Fruit fly (Drosophila melanogaster) whole organism, embryonic: ENCODE results near the gene CG15894.

Source experiments
- Atf6 ChIP-seq: fragments of 200-800 bp; sonication (Bioruptor generic); IDR thresholded peaks from 2 replicates; pipeline ENCODE4 v1.3.6; 2022; ENCODE audit warnings: missing biosample characterization, missing genetic modification characterization
- Bteb2 ChIP-seq: fragments of 200-800 bp; sonication (Bioruptor generic); optimal IDR thresholded peaks from 2 replicates; lab custom pipeline; 2016; ENCODE audit warnings: missing biosample characterization, missing genetic modification characterization
- CG10462 ChIP-seq: fragments of 200-800 bp; sonication (Bioruptor generic); optimal IDR thresholded peaks from 2 replicates; lab custom pipeline; 2016; ENCODE audit warnings: missing biosample characterization, missing genetic modification characterization
- CG11247 ChIP-seq: fragments of 200-800 bp; sonication (Bioruptor generic); IDR thresholded peaks from 2 replicates; pipeline ENCODE4 v1.3.6; 2022; ENCODE audit warnings: missing biosample characterization, missing genetic modification characterization
- CG12155 ChIP-seq: fragments of 200-800 bp; sonication (Bioruptor generic); optimal IDR thresholded peaks from 3 replicates; lab custom pipeline; 2016; ENCODE audit warnings: missing biosample characterization, missing genetic modification characterization
- CG12942 ChIP-seq: fragments of 200-800 bp; sonication (Bioruptor generic); optimal IDR thresholded peaks from 3 replicates; lab custom pipeline; 2016; ENCODE audit warnings: missing biosample characterization, missing genetic modification characterization
- CG13123 ChIP-seq: fragments of 200-800 bp; sonication (Bioruptor generic); optimal IDR thresholded peaks from 2 replicates; lab custom pipeline; 2016; ENCODE audit warnings: missing biosample characterization, missing genetic modification characterization
- CG13287 ChIP-seq: fragments of 200-800 bp; sonication (Bioruptor generic); IDR thresholded peaks from 2 replicates; pipeline ENCODE4 v1.3.6; 2022; ENCODE audit warnings: missing biosample characterization, missing genetic modification characterization; ENCODE audit not compliant: partially characterized antibody
- CG13624 ChIP-seq: fragments of 200-800 bp; sonication (Bioruptor generic); optimal IDR thresholded peaks from 2 replicates; lab custom pipeline; 2016; ENCODE audit warnings: missing biosample characterization, missing genetic modification characterization
- CG14050 ChIP-seq: fragments of 200-800 bp; sonication (Bioruptor generic); IDR thresholded peaks from 3 replicates; pipeline ENCODE4 v1.3.6; 2022; ENCODE audit warnings: missing biosample characterization, missing genetic modification characterization
- CG14441 ChIP-seq: fragments of 200-800 bp; sonication (Bioruptor generic); IDR thresholded peaks from 2 replicates; pipeline ENCODE4 v1.3.6; 2022; ENCODE audit warnings: missing biosample characterization, missing genetic modification characterization
- CG1529 ChIP-seq: fragments of 200-800 bp; sonication (Bioruptor generic); optimal IDR thresholded peaks from 3 replicates; lab custom pipeline; 2018; ENCODE audit warnings: missing biosample characterization, missing genetic modification characterization
- CG1603 ChIP-seq: fragments of 200-800 bp; sonication (Bioruptor generic); optimal IDR thresholded peaks from 2 replicates; lab custom pipeline; 2019; ENCODE audit warnings: missing biosample characterization, mild to moderate bottlenecking, missing genetic modification characterization, moderate library complexity
- CG16813 ChIP-seq: fragments of 200-800 bp; sonication (Bioruptor generic); IDR thresholded peaks from 3 replicates; pipeline ENCODE4 v1.3.6; 2022; ENCODE audit warnings: missing biosample characterization, missing genetic modification characterization; ENCODE audit not compliant: partially characterized antibody
- CG17328 ChIP-seq: fragments of 200-800 bp; sonication (Bioruptor generic); IDR thresholded peaks from 2 replicates; pipeline ENCODE4 v1.3.6; 2022; ENCODE audit warnings: missing biosample characterization, missing genetic modification characterization
- CG17612 ChIP-seq: fragments of 200-800 bp; sonication (Bioruptor generic); IDR thresholded peaks from 2 replicates; pipeline ENCODE4 v1.3.6; 2022; ENCODE audit warnings: missing biosample characterization, missing genetic modification characterization
- CG1792 ChIP-seq: fragments of 200-800 bp; sonication (Bioruptor generic); optimal IDR thresholded peaks from 2 replicates; lab custom pipeline; 2016; ENCODE audit warnings: missing biosample characterization, missing genetic modification characterization
- CG31224 ChIP-seq: fragments of 200-800 bp; sonication (Bioruptor generic); IDR thresholded peaks from 2 replicates; pipeline ENCODE4 v1.3.6; 2022; ENCODE audit warnings: missing biosample characterization, missing genetic modification characterization
- CG32532 ChIP-seq: fragments of 200-800 bp; sonication (Bioruptor generic); IDR thresholded peaks from 2 replicates; pipeline ENCODE4 v1.3.6; 2022; ENCODE audit warnings: missing biosample characterization, missing genetic modification characterization
- CG32767 ChIP-seq: fragments of 200-800 bp; sonication (Bioruptor generic); IDR thresholded peaks from 2 replicates; pipeline ENCODE4 v1.3.6; 2022; ENCODE audit warnings: missing biosample characterization, missing genetic modification characterization
- CG42726 ChIP-seq: fragments of 200-800 bp; sonication (Bioruptor generic); IDR thresholded peaks from 2 replicates; pipeline ENCODE4 v1.3.6; 2022; ENCODE audit warnings: missing biosample characterization, missing genetic modification characterization; ENCODE audit not compliant: partially characterized antibody
- CG4707 ChIP-seq: fragments of 200-800 bp; sonication (Bioruptor generic); optimal IDR thresholded peaks from 2 replicates; lab custom pipeline; 2018; ENCODE audit warnings: missing biosample characterization, mild to moderate bottlenecking, missing genetic modification characterization, moderate library complexity
- CG4854 ChIP-seq: fragments of 200-800 bp; sonication (Bioruptor generic); optimal IDR thresholded peaks from 2 replicates; lab custom pipeline; 2016; ENCODE audit warnings: missing biosample characterization, missing genetic modification characterization, inconsistent platforms
- CG6689 ChIP-seq: fragments of 200-800 bp; sonication (Bioruptor generic); IDR thresholded peaks from 2 replicates; pipeline ENCODE4 v1.3.6; 2022; ENCODE audit warnings: missing biosample characterization, missing genetic modification characterization
- CG9817 ChIP-seq: fragments of 200-800 bp; sonication (Bioruptor generic); optimal IDR thresholded peaks from 2 replicates; lab custom pipeline; 2018; ENCODE audit warnings: missing biosample characterization, mild to moderate bottlenecking, missing genetic modification characterization, moderate library complexity
- D19A ChIP-seq: fragments of 200-800 bp; optimal IDR thresholded peaks from 3 replicates; lab custom pipeline; 2019; ENCODE audit warnings: missing biosample characterization, mild to moderate bottlenecking, missing genetic modification characterization, moderate library complexity
- Doc3 ChIP-seq: fragments of 200-800 bp; sonication (Bioruptor generic); IDR thresholded peaks from 3 replicates; pipeline ENCODE4 v1.3.6; 2022; ENCODE audit warnings: missing biosample characterization, missing genetic modification characterization; ENCODE audit not compliant: partially characterized antibody
- Ets97D ChIP-seq: fragments of 200-800 bp; sonication (Bioruptor generic); optimal IDR thresholded peaks from 3 replicates; lab custom pipeline; 2016; ENCODE audit warnings: missing biosample characterization, missing genetic modification characterization
- Jarid2 ChIP-seq: fragments of 200-800 bp; sonication (Bioruptor generic); optimal IDR thresholded peaks from 3 replicates; lab custom pipeline; 2017; ENCODE audit warnings: mild to moderate bottlenecking, missing biosample characterization, missing genetic modification reagents, missing genetic modification characterization
- Med ChIP-seq: fragments of 200-800 bp; sonication (Bioruptor generic); peaks from one replicate; lab custom pipeline; 2016; ENCODE audit warnings: missing biosample characterization, missing genetic modification characterization, mild to moderate bottlenecking, inconsistent platforms, moderate library complexity
- Mes4 ChIP-seq: fragments of 200-800 bp; sonication (Bioruptor generic); optimal IDR thresholded peaks from 2 replicates; lab custom pipeline; 2016; ENCODE audit warnings: missing biosample characterization, missing genetic modification characterization
- Nf-YB ChIP-seq: fragments of 200-800 bp; sonication (Bioruptor generic); optimal IDR thresholded peaks from 3 replicates; lab custom pipeline; 2019; ENCODE audit warnings: missing biosample characterization, mild to moderate bottlenecking, missing genetic modification characterization, moderate library complexity
- Scr ChIP-seq: fragments of 200-800 bp; sonication (Bioruptor generic); IDR thresholded peaks from 2 replicates; pipeline ENCODE4 v1.3.6; 2022; ENCODE audit warnings: missing biosample characterization, missing genetic modification characterization; ENCODE audit not compliant: partially characterized antibody
- YL-1 ChIP-seq: fragments of 200-800 bp; sonication (Bioruptor generic); optimal IDR thresholded peaks from 3 replicates; lab custom pipeline; 2017; ENCODE audit warnings: missing biosample characterization, mild to moderate bottlenecking, missing genetic modification characterization
- chif ChIP-seq, 2 experiments: fragments of 200-800 bp; sonication (Bioruptor generic); optimal IDR thresholded peaks; 3 replicates each; lab custom pipeline; 2016; ENCODE audit warnings: missing biosample characterization in 2 of 2, missing genetic modification characterization in 2 of 2
- chm ChIP-seq: fragments of 200-800 bp; sonication (Bioruptor generic); IDR thresholded peaks from 2 replicates; pipeline ENCODE4 v1.3.6; 2022; ENCODE audit warnings: missing biosample characterization, missing genetic modification characterization
- disco-r ChIP-seq: fragments of 200-800 bp; sonication (Bioruptor generic); optimal IDR thresholded peaks from 2 replicates; lab custom pipeline; 2016; ENCODE audit warnings: missing biosample characterization, missing genetic modification characterization
- fu2 ChIP-seq: fragments of 200-800 bp; sonication (Bioruptor generic); optimal IDR thresholded peaks from 2 replicates; lab custom pipeline; 2016; ENCODE audit warnings: missing biosample characterization, missing genetic modification characterization
- gcm ChIP-seq: fragments of 200-800 bp; sonication (Bioruptor generic); optimal IDR thresholded peaks from 2 replicates; lab custom pipeline; 2019; ENCODE audit warnings: missing biosample characterization, mild to moderate bottlenecking, missing genetic modification characterization, moderate library complexity
- h ChIP-seq: fragments of >200 bp; optimal IDR thresholded peaks from 2 replicates; lab custom pipeline; 2017
- jigr1 ChIP-seq: fragments of 200-800 bp; sonication (Bioruptor generic); IDR thresholded peaks from 3 replicates; pipeline ENCODE4 v1.3.6; 2022; ENCODE audit warnings: missing biosample characterization, missing genetic modification characterization
- mam ChIP-seq: fragments of 200-800 bp; sonication (Bioruptor generic); optimal IDR thresholded peaks from 3 replicates; lab custom pipeline; 2016; ENCODE audit warnings: missing biosample characterization, missing genetic modification characterization
- nerfin-2 ChIP-seq: fragments of 200-800 bp; sonication (Bioruptor generic); IDR thresholded peaks from 2 replicates; pipeline ENCODE4 v1.3.6; 2022; ENCODE audit warnings: missing biosample characterization, missing genetic modification characterization; ENCODE audit not compliant: partially characterized antibody
- psq ChIP-seq: fragments of 200-800 bp; sonication (Bioruptor generic); optimal IDR thresholded peaks from 2 replicates; lab custom pipeline; 2017; ENCODE audit warnings: missing biosample characterization, missing genetic modification characterization
- seq ChIP-seq: fragments of 200-800 bp; sonication (Bioruptor generic); IDR thresholded peaks from 2 replicates; pipeline ENCODE4 v1.3.6; 2022; ENCODE audit warnings: missing biosample characterization, missing genetic modification characterization
- sob ChIP-seq: fragments of 200-800 bp; sonication (Bioruptor generic); IDR thresholded peaks from 2 replicates; pipeline ENCODE4 v1.3.6; 2022; ENCODE audit warnings: missing biosample characterization, missing genetic modification characterization
- trh ChIP-seq: fragments of 200-800 bp; sonication (Bioruptor generic); optimal IDR thresholded peaks from 2 replicates; lab custom pipeline; 2016; ENCODE audit warnings: missing biosample characterization, missing genetic modification characterization
- tup ChIP-seq: fragments of 200-800 bp; sonication (Bioruptor generic); optimal IDR thresholded peaks from 2 replicates; lab custom pipeline; 2016; ENCODE audit warnings: missing biosample characterization, mild to moderate bottlenecking, missing genetic modification characterization, moderate library complexity
- wek ChIP-seq: fragments of 200-800 bp; sonication (Bioruptor generic); optimal IDR thresholded peaks from 3 replicates; lab custom pipeline; 2018; ENCODE audit warnings: missing biosample characterization, mild to moderate bottlenecking, missing genetic modification characterization, moderate library complexity
- zf30C ChIP-seq: fragments of 200-800 bp; sonication (Bioruptor generic); optimal IDR thresholded peaks from 3 replicates; lab custom pipeline; 2018; ENCODE audit warnings: missing biosample characterization, mild to moderate bottlenecking, missing genetic modification characterization
- zfh1 ChIP-seq: fragments of 200-800 bp; sonication (Bioruptor generic); IDR thresholded peaks from 3 replicates; pipeline ENCODE4 v1.3.6; 2022; ENCODE audit warnings: missing biosample characterization, missing genetic modification characterization
- zfh2 ChIP-seq: fragments of 200-800 bp; sonication (Bioruptor generic); optimal IDR thresholded peaks from 2 replicates; lab custom pipeline; 2016; ENCODE audit warnings: missing biosample characterization, missing genetic modification characterization

The CG15894 gene

DNA sequence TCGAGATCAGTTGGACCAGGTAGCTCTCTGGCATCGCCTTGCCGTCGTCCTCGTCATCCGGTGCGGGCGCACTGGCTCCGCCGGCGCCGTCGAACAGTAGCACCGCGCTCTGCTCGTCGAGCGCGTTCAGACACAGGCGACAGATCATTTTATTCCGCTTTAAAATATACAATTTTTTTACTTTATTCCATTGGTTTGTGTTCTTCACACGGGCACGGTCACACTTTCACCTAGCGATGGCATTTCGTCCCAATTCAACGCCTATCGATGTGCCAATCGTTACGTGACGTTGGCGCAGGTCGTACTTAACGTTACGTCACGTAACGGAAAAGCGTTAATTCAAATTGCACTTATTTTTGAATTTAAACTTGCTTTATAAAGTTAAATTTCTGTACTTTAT, 8.0 kb upstream of the CG15894 start, which contains the start of gene CG12219 (continued):
- TF ChIP-seq Mes4 (GFP tag; lab: Kevin White, UChicago) (no peak), CG4707 (GFP tag; lab: Kevin White, UChicago) (no peak), CG10462 (no peak), YL-1 (peak; percentile 59), CG11247 (GFP tag; lab: Robert Waterston, UW) (no peak), CG9817 (tag; lab: Kevin White, UChicago) (no peak), chm (GFP tag; lab: Robert Waterston, UW) (no peak), psq (no peak), CG13287 (GFP tag; lab: Robert Waterston, UW) (peak; percentile 80), Doc3 (GFP tag; lab: Robert Waterston, UW) (0 out of 3 replicates have a peak, but pooled peaks have one; percentile 41), wek (no peak), sob (GFP tag; lab: Robert Waterston, UW) (no peak), CG1603 (tag; lab: Kevin White, UChicago) (no peak), fu2 (GFP tag; lab: Kevin White, UChicago) (no peak), zfh2 (GFP tag; lab: Kevin White, UChicago) (no peak), CG13624 (GFP tag; lab: Kevin White, UChicago) (no peak), seq (GFP tag; lab: Robert Waterston, UW) (no peak), Ets97D (GFP tag; lab: Kevin White, UChicago) (peak; percentile 37), Atf6 (GFP tag; lab: Robert Waterston, UW) (no peak), CG17328 (GFP tag; lab: Robert Waterston, UW) (no peak), CG13123 (GFP tag; lab: Kevin White, UChicago) (no peak), CG1529 (GFP tag; lab: Kevin White, UChicago) (no peak), CG42726 (GFP tag; lab: Robert Waterston, UW) (0 out of 2 replicates have a peak, but pooled peaks have one; percentile 8), CG4854 (no peak), zf30C (no peak), disco-r (no peak), jigr1 (GFP tag; lab: Robert Waterston, UW) (no peak), mam (GFP tag; lab: Kevin White, UChicago) (no peak), Scr (GFP tag; lab: Robert Waterston, UW) (peak; percentile 59), Nf-YB (no peak), trh (no peak), CG14441 (GFP tag; lab: Robert Waterston, UW) (no peak), CG31224 (GFP tag; lab: Robert Waterston, UW) (no peak), chif (GFP tag; optimal IDR thresholded peaks at IDR 0.05; lab: Kevin White, UChicago) (no peak), D19A (no peak), Med (GFP tag; lab: Kevin White, UChicago) (peak; percentile 64), CG17612 (GFP tag; lab: Robert Waterston, UW) (no peak), h (lab: Kevin White, UChicago) (no peak), CG6689 (GFP tag; lab: Robert Waterston, UW) (no peak), zfh1 (GFP tag; lab: Robert Waterston, UW) (no peak), tup (GFP tag; lab: Kevin White, UChicago) (no peak), CG32767 (GFP tag; lab: Robert Waterston, UW) (no peak), gcm (GFP tag; lab: Kevin White, UChicago) (no peak), CG12155 (GFP tag; lab: Kevin White, UChicago) (no peak), CG32532 (GFP tag; lab: Robert Waterston, UW) (no peak), CG1792 (GFP tag; lab: Kevin White, UChicago) (no peak), CG16813 (GFP tag; lab: Robert Waterston, UW) (peak; percentile 42; the same call in 2 of the 3 replicates), Bteb2 (GFP tag; lab: Kevin White, UChicago) (no peak), CG14050 (GFP tag; lab: Robert Waterston, UW) (no peak), CG12942 (GFP tag; lab: Kevin White, UChicago) (no peak), nerfin-2 (GFP tag; lab: Robert Waterston, UW) (0 out of 2 replicates have a peak, but pooled peaks have one; percentile 22), Jarid2 (GFP tag; lab: Kevin White, UChicago) (no peak)
